Worm (Caenorhabditis elegans): ENCODE measurements around the gene fbxc-29.

ce11 chrII:937265-937664 lies 21.4 kb downstream of the fbxc-29 start:
- no peak for TF ChIP-seq snpc-4 (GFP tag; optimal IDR thresholded peaks at IDR 0.05)
- TF ChIP-seq snpc-4 (tag; optimal IDR thresholded peaks at IDR 0.05), result no peak
- no peak for TF ChIP-seq T26A5.8 (tag; optimal IDR thresholded peaks at IDR 0.05)
- TF ChIP-seq D2030.7 (GFP tag; IDR thresholded peaks at IDR 0.05), result no peak
- TF ChIP-seq F57C9.4 (tag; optimal IDR thresholded peaks at IDR 0.05), result no peak
- TF ChIP-seq pha-4 (tag; optimal IDR thresholded peaks at IDR 0.05), result no peak
- TF ChIP-seq lin-35 (GFP tag; optimal IDR thresholded peaks at IDR 0.05), result no peak
- TF ChIP-seq F10E7.11 (tag; optimal IDR thresholded peaks at IDR 0.05), result no peak
- TF ChIP-seq lsy-27 (tag; optimal IDR thresholded peaks at IDR 0.05; ENCODE audit: borderline replicate concordance, insufficient read depth), result no peak
- no peak for TF ChIP-seq hlh-26 (GFP tag; conservative IDR thresholded peaks at IDR 0.05)
- TF ChIP-seq F49E8.2 (tag; optimal IDR thresholded peaks at IDR 0.05; ENCODE audit: insufficient read depth), result no peak

Data from whole organism, young adult.